Fruit fly (Drosophila melanogaster) whole organism, embryonic: ENCODE measurements around the gene slp1.
A peak's percentile ranks its signal among the peaks of the same experiment; 100 is the strongest.

Source experiments
- Blimp-1 ChIP-seq: fragments of 200-800 bp; sonication (Bioruptor generic); optimal IDR thresholded peaks from 3 replicates; lab custom pipeline; 2018; ENCODE audit warnings: missing biosample characterization, missing genetic modification characterization, mild to moderate bottlenecking, moderate library complexity, missing genetic modification reagents
- CG10274 ChIP-seq: fragments of 200-800 bp; sonication (Bioruptor generic); optimal IDR thresholded peaks from 3 replicates; lab custom pipeline; 2017; ENCODE audit warnings: missing biosample characterization, mild to moderate bottlenecking, missing genetic modification characterization
- CG10321 ChIP-seq: fragments of 200-800 bp; sonication (Bioruptor generic); IDR thresholded peaks from 2 replicates; pipeline ENCODE4 v1.3.6; 2022; ENCODE audit warnings: missing biosample characterization, missing genetic modification characterization
- CG12219 ChIP-seq: fragments of 200-800 bp; sonication (Bioruptor generic); optimal IDR thresholded peaks from 3 replicates; lab custom pipeline; 2018; ENCODE audit warnings: missing biosample characterization, mild to moderate bottlenecking, missing genetic modification characterization
- CG12299 ChIP-seq: fragments of 200-800 bp; sonication (Bioruptor generic); optimal IDR thresholded peaks from 2 replicates; lab custom pipeline; 2018; ENCODE audit warnings: missing biosample characterization, mild to moderate bottlenecking, missing genetic modification characterization
- CG12391 ChIP-seq: fragments of 200-800 bp; sonication (Bioruptor generic); optimal IDR thresholded peaks from 3 replicates; lab custom pipeline; 2018; ENCODE audit warnings: missing biosample characterization, mild to moderate bottlenecking, missing genetic modification characterization, moderate library complexity
- CG12659 ChIP-seq: fragments of 200-800 bp; sonication (Bioruptor generic); optimal IDR thresholded peaks from 3 replicates; lab custom pipeline; 2017; ENCODE audit warnings: mild to moderate bottlenecking, missing biosample characterization, missing genetic modification reagents, missing genetic modification characterization
- CG12744 ChIP-seq: fragments of 200-800 bp; sonication (Bioruptor generic); optimal IDR thresholded peaks from 2 replicates; lab custom pipeline; 2016; ENCODE audit warnings: missing biosample characterization, missing genetic modification characterization
- CG14014 ChIP-seq: fragments of 200-800 bp; sonication (Bioruptor generic); IDR thresholded peaks from 2 replicates; pipeline ENCODE4 v1.3.6; 2022; ENCODE audit warnings: missing biosample characterization, missing genetic modification characterization
- CG15269 ChIP-seq: fragments of 200-800 bp; sonication (Bioruptor generic); optimal IDR thresholded peaks from 2 replicates; lab custom pipeline; 2018; ENCODE audit warnings: missing biosample characterization, mild to moderate bottlenecking, missing genetic modification characterization, moderate library complexity
- CG1529 ChIP-seq: fragments of 200-800 bp; sonication (Bioruptor generic); optimal IDR thresholded peaks from 3 replicates; lab custom pipeline; 2018; ENCODE audit warnings: missing biosample characterization, missing genetic modification characterization
- CG16863 ChIP-seq: fragments of 200-800 bp; sonication (Bioruptor generic); optimal IDR thresholded peaks from 3 replicates; lab custom pipeline; 2016; ENCODE audit warnings: missing biosample characterization, missing genetic modification characterization
- CG18011 ChIP-seq: fragments of 200-800 bp; sonication (Bioruptor generic); optimal IDR thresholded peaks from 2 replicates; lab custom pipeline; 2017; ENCODE audit warnings: missing biosample characterization, missing genetic modification characterization, mild to moderate bottlenecking, moderate library complexity, missing genotype
- CG3838 ChIP-seq: fragments of 200-800 bp; sonication (Bioruptor generic); optimal IDR thresholded peaks from 3 replicates; lab custom pipeline; 2016; ENCODE audit warnings: missing biosample characterization, missing genetic modification characterization
- CG4820 ChIP-seq: fragments of 200-800 bp; sonication (Bioruptor generic); optimal IDR thresholded peaks from 3 replicates; lab custom pipeline; 2016; ENCODE audit warnings: missing biosample characterization, missing genetic modification characterization
- CG5180 ChIP-seq: fragments of 200-800 bp; sonication (Bioruptor generic); optimal IDR thresholded peaks from 3 replicates; lab custom pipeline; 2017; ENCODE audit warnings: missing biosample characterization, missing genetic modification characterization, mild to moderate bottlenecking, moderate library complexity, missing genetic modification reagents
- CG6854 ChIP-seq: fragments of 200-800 bp; sonication (Bioruptor generic); optimal IDR thresholded peaks from 3 replicates; lab custom pipeline; 2017; ENCODE audit warnings: missing biosample characterization, mild to moderate bottlenecking, missing genetic modification characterization
- CG8765 ChIP-seq: fragments of 200-800 bp; sonication (Bioruptor generic); IDR thresholded peaks from 2 replicates; pipeline ENCODE4 v1.3.6; 2022; ENCODE audit warnings: missing biosample characterization, missing genetic modification characterization
- CG9609 ChIP-seq: fragments of 200-800 bp; sonication (Bioruptor generic); optimal IDR thresholded peaks from 3 replicates; lab custom pipeline; 2016; ENCODE audit warnings: missing biosample characterization, missing genetic modification characterization
- CG9797 ChIP-seq: fragments of 200-800 bp; sonication (Bioruptor generic); optimal IDR thresholded peaks from 3 replicates; lab custom pipeline; 2018; ENCODE audit warnings: missing biosample characterization, mild to moderate bottlenecking, missing genetic modification characterization
- CTCF ChIP-seq: fragments of 200-800 bp; sonication (Bioruptor generic); optimal IDR thresholded peaks from 2 replicates; lab custom pipeline; 2017; ENCODE audit warnings: missing biosample characterization, mild to moderate bottlenecking, missing genetic modification characterization, moderate library complexity
- CoRest ChIP-seq: fragments of 200-800 bp; sonication (Bioruptor generic); optimal IDR thresholded peaks from 3 replicates; lab custom pipeline; 2018; ENCODE audit warnings: missing biosample characterization, mild to moderate bottlenecking, missing genetic modification characterization, moderate library complexity
- Deaf1 ChIP-seq: fragments of 200-800 bp; optimal IDR thresholded peaks from 3 replicates; lab custom pipeline; 2019; ENCODE audit warnings: missing biosample characterization, mild to moderate bottlenecking, missing genetic modification characterization, moderate library complexity
- Dek ChIP-seq: fragments of 200-800 bp; sonication (Bioruptor generic); optimal IDR thresholded peaks from 3 replicates; lab custom pipeline; 2019; ENCODE audit warnings: missing biosample characterization, mild to moderate bottlenecking, missing genetic modification characterization, moderate library complexity
- Dip3 ChIP-seq: fragments of 200-800 bp; sonication (Bioruptor generic); optimal IDR thresholded peaks from 3 replicates; lab custom pipeline; 2016; ENCODE audit warnings: missing biosample characterization, missing genetic modification characterization
- Dp ChIP-seq: fragments of 200-800 bp; sonication (Bioruptor generic); optimal IDR thresholded peaks from 2 replicates; lab custom pipeline; 2018; ENCODE audit warnings: missing biosample characterization, mild to moderate bottlenecking, missing genetic modification characterization, moderate library complexity
- Elba2 ChIP-seq: fragments of 200-800 bp; sonication (Bioruptor generic); optimal IDR thresholded peaks from 3 replicates; lab custom pipeline; 2016; ENCODE audit warnings: missing biosample characterization, missing genetic modification characterization
- GATAe ChIP-seq: fragments of 200-800 bp; sonication (Bioruptor generic); conservative IDR thresholded peaks from 2 replicates; pipeline ENCODE4 v1.3.6; 2022; ENCODE audit warnings: missing biosample characterization, missing genetic modification characterization
- Hey ChIP-seq: fragments of 200-800 bp; sonication (Bioruptor generic); optimal IDR thresholded peaks from 3 replicates; lab custom pipeline; 2018; ENCODE audit warnings: missing biosample characterization, mild to moderate bottlenecking, missing genetic modification characterization
- Hsf ChIP-seq: fragments of 200-800 bp; sonication (Bioruptor generic); optimal IDR thresholded peaks from 3 replicates; lab custom pipeline; 2016; ENCODE audit warnings: missing biosample characterization, missing genetic modification characterization
- Lpt ChIP-seq: fragments of >200 bp; optimal IDR thresholded peaks from 2 replicates; lab custom pipeline; 2018; ENCODE audit warnings: missing biosample characterization, missing genetic modification characterization
- MTF-1 ChIP-seq: fragments of 200-800 bp; sonication (Bioruptor generic); optimal IDR thresholded peaks from 2 replicates; lab custom pipeline; 2018; ENCODE audit warnings: missing biosample characterization, mild to moderate bottlenecking, missing genetic modification characterization, borderline replicate concordance
- NC2β ChIP-seq: fragments of 200-800 bp; sonication (Bioruptor generic); optimal IDR thresholded peaks from 2 replicates; lab custom pipeline; 2016; ENCODE audit warnings: missing biosample characterization, missing genetic modification characterization
- Oli ChIP-seq: fragments of 200-800 bp; sonication (Bioruptor generic); optimal IDR thresholded peaks from 2 replicates; lab custom pipeline; 2018; ENCODE audit warnings: missing biosample characterization, mild to moderate bottlenecking, missing genetic modification characterization, moderate library complexity
- Opbp ChIP-seq: fragments of 200-800 bp; sonication (Bioruptor generic); IDR thresholded peaks from 3 replicates; pipeline ENCODE4 v1.3.6; 2022; ENCODE audit warnings: missing biosample characterization, missing genetic modification characterization; ENCODE audit not compliant: partially characterized antibody
- ac ChIP-seq: fragments of 200-800 bp; sonication (Bioruptor generic); optimal IDR thresholded peaks from 3 replicates; lab custom pipeline; 2017; ENCODE audit warnings: missing biosample characterization, mild to moderate bottlenecking, missing genetic modification characterization
- amos ChIP-seq: fragments of 200-800 bp; sonication (Bioruptor generic); IDR thresholded peaks from 2 replicates; pipeline ENCODE4 v1.3.6; 2022; ENCODE audit warnings: missing biosample characterization, missing genetic modification characterization; ENCODE audit not compliant: partially characterized antibody
- az2 ChIP-seq: fragments of 200-800 bp; sonication (Bioruptor generic); optimal IDR thresholded peaks from 3 replicates; lab custom pipeline; 2016; ENCODE audit warnings: missing biosample characterization, missing genetic modification characterization
- bbx ChIP-seq: fragments of 200-800 bp; sonication (Bioruptor generic); IDR thresholded peaks from 2 replicates; pipeline ENCODE4 v1.3.6; 2022; ENCODE audit warnings: missing biosample characterization, missing genetic modification characterization; ENCODE audit not compliant: partially characterized antibody
- disco-r ChIP-seq: fragments of 200-800 bp; sonication (Bioruptor generic); optimal IDR thresholded peaks from 2 replicates; lab custom pipeline; 2016; ENCODE audit warnings: missing biosample characterization, missing genetic modification characterization
- esg ChIP-seq: fragments of 200-800 bp; sonication (Bioruptor generic); conservative IDR thresholded peaks from 2 replicates; pipeline ENCODE4 v1.3.6; 2022; ENCODE audit warnings: missing biosample characterization, missing genetic modification characterization
- eve ChIP-seq, 2 experiments: fragments of >200 bp; optimal IDR thresholded peaks; 2 replicates each; lab custom pipeline; 2017; ENCODE audit warnings: missing biosample characterization in 2 of 2, missing genetic modification characterization in 2 of 2
- klu ChIP-seq: fragments of 200-800 bp; sonication (Bioruptor generic); IDR thresholded peaks from 2 replicates; pipeline ENCODE4 v1.3.6; 2022; ENCODE audit warnings: missing biosample characterization, missing genetic modification characterization
- lmd ChIP-seq: fragments of 200-800 bp; sonication (Bioruptor generic); IDR thresholded peaks from 2 replicates; pipeline ENCODE4 v1.3.6; 2022; ENCODE audit warnings: missing biosample characterization, missing genetic modification characterization
- maf-S ChIP-seq: fragments of 200-800 bp; sonication (Bioruptor generic); optimal IDR thresholded peaks from 2 replicates; lab custom pipeline; 2016; ENCODE audit warnings: missing biosample characterization, missing genetic modification characterization
- ro ChIP-seq: fragments of 200-800 bp; sonication (Bioruptor generic); IDR thresholded peaks from 2 replicates; pipeline ENCODE4 v1.3.6; 2022; ENCODE audit warnings: missing biosample characterization, missing genetic modification characterization
- salm ChIP-seq: fragments of 200-800 bp; sonication (Bioruptor generic); optimal IDR thresholded peaks from 2 replicates; lab custom pipeline; 2018; ENCODE audit warnings: missing biosample characterization, mild to moderate bottlenecking, missing genetic modification characterization
- so ChIP-seq: fragments of 200-800 bp; sonication (Bioruptor generic); IDR thresholded peaks from 3 replicates; pipeline ENCODE4 v1.3.6; 2022; ENCODE audit warnings: missing biosample characterization, missing genetic modification characterization
- sob ChIP-seq: fragments of 200-800 bp; sonication (Bioruptor generic); IDR thresholded peaks from 2 replicates; pipeline ENCODE4 v1.3.6; 2022; ENCODE audit warnings: missing biosample characterization, missing genetic modification characterization
- toy ChIP-seq: fragments of 200-800 bp; sonication (Bioruptor generic); IDR thresholded peaks from 2 replicates; pipeline ENCODE4 v1.3.6; 2022; ENCODE audit warnings: missing biosample characterization, missing genetic modification characterization
- unpg ChIP-seq: fragments of 200-800 bp; sonication (Bioruptor generic); optimal IDR thresholded peaks from 3 replicates; lab custom pipeline; 2018; ENCODE audit warnings: missing biosample characterization, mild to moderate bottlenecking, missing genetic modification characterization, moderate library complexity

slp1 gene

dm6 chr2L:3786246-3786645 lies 39.2 kb upstream of the slp1 start (continued):
- TF ChIP-seq unpg (peak; percentile 52), CG12219 (GFP tag; lab: Kevin White, UChicago) (peak; percentile 55), klu (GFP tag; lab: Robert Waterston, UW) (peak; percentile 30; the same call in 1 of the 2 replicates), ro (GFP tag; lab: Robert Waterston, UW) (peak; percentile 73), Dp (GFP tag; lab: Kevin White, UChicago) (peak; percentile 83), CTCF (GFP tag; lab: Kevin White, UChicago) (peak; percentile 98), CG10321 (0 out of 2 replicates have a peak, but pooled peaks have one; percentile 17), Dip3 (peak; percentile 19), CG12659 (peak; percentile 58), CoRest (tag; lab: Kevin White, UChicago) (peak; percentile 64), eve (GFP tag; optimal IDR thresholded peaks at IDR 0.05; lab: Kevin White, UChicago) (no peak), CG9797 (no peak), CG16863 (peak; percentile 75), Oli (peak; percentile 73), CG8765 (peak; percentile 53), CG12391 (tag; lab: Kevin White, UChicago) (peak; percentile 69), Deaf1 (tag; lab: Kevin White, UChicago) (no peak), Hey (tag; lab: Kevin White, UChicago) (no peak), Lpt (GFP tag; lab: Kevin White, UChicago) (no peak), CG10274 (GFP tag; lab: Kevin White, UChicago) (no peak), CG12744 (GFP tag; lab: Kevin White, UChicago) (peak; percentile 39), disco-r (GFP tag; lab: Kevin White, UChicago) (peak; percentile 50), NC2β (GFP tag; lab: Kevin White, UChicago) (peak; percentile 79), maf-S (GFP tag; lab: Kevin White, UChicago) (peak; percentile 70), CG15269 (peak; percentile 73), CG3838 (GFP tag; lab: Kevin White, UChicago) (no peak), CG5180 (GFP tag; lab: Kevin White, UChicago) (no peak), Opbp (peak; percentile 30; the same call in 1 of the 3 replicates), CG9609 (GFP tag; lab: Kevin White, UChicago) (peak; percentile 75), CG4820 (GFP tag; lab: Kevin White, UChicago) (peak; percentile 28), CG1529 (peak; percentile 47), CG14014 (peak; percentile 82), CG6854 (no peak), so (GFP tag; lab: Robert Waterston, UW) (peak; percentile 26; the same call in 1 of the 3 replicates), amos (GFP tag; lab: Robert Waterston, UW) (peak; percentile 37; the same call in 1 of the 2 replicates), CG12299 (tag; lab: Kevin White, UChicago) (peak; percentile 19), ac (peak; percentile 7), Hsf (GFP tag; lab: Kevin White, UChicago) (peak; percentile 73), esg (GFP tag; lab: Robert Waterston, UW) (no peak; the same call in 1 of the 2 replicates), lmd (peak; percentile 85), CG18011 (GFP tag; lab: Kevin White, UChicago) (no peak), salm (tag; lab: Kevin White, UChicago) (no peak), Blimp-1 (peak; percentile 33), bbx (GFP tag; lab: Robert Waterston, UW) (no peak), GATAe (GFP tag; lab: Robert Waterston, UW) (no peak), toy (GFP tag; lab: Robert Waterston, UW) (no peak), MTF-1 (GFP tag; lab: Kevin White, UChicago) (peak; percentile 72), sob (GFP tag; lab: Robert Waterston, UW) (peak; percentile 85), az2 (GFP tag; lab: Kevin White, UChicago) (peak; percentile 78), Elba2 (GFP tag; lab: Kevin White, UChicago) (peak; percentile 38), Dek (tag; lab: Kevin White, UChicago) (peak; percentile 77)
